Worm (Caenorhabditis elegans) whole organism, mixed stage, embryonic: ENCODE results near the gene C44C10.5.

Experiments
- M03D4.4 ChIP-seq: sonication (generic microtip); optimal IDR thresholded peaks from 2 replicates; lab custom pipeline; 2017; ENCODE audit warnings: mild to moderate bottlenecking, missing genetic modification characterization, missing compliant biosample characterization
- bed-3 ChIP-seq: fragments of 200-800 bp; sonication (Bioruptor generic); optimal IDR thresholded peaks from 3 replicates; lab custom pipeline; 2018; ENCODE audit warnings: mild to moderate bottlenecking, missing genetic modification characterization, moderate library complexity, missing compliant biosample characterization
- blmp-1 ChIP-seq: fragments of 150-350 bp; optimal IDR thresholded peaks from 2 replicates; lab custom pipeline; 2014; ENCODE audit warnings: missing biosample characterization, missing genetic modification characterization
- ceh-39 ChIP-seq: fragments of 150-350 bp; optimal IDR thresholded peaks from 2 replicates; lab custom pipeline; 2014; ENCODE audit warnings: missing biosample characterization, missing genetic modification characterization
- ceh-43 ChIP-seq: fragments of 200-800 bp; sonication (Bioruptor generic); optimal IDR thresholded peaks from 2 replicates; lab custom pipeline; 2018; ENCODE audit warnings: mild to moderate bottlenecking, missing genetic modification characterization, moderate library complexity, missing compliant biosample characterization
- ceh-83 ChIP-seq: fragments of 200-800 bp; sonication (Bioruptor generic); optimal IDR thresholded peaks from 2 replicates; lab custom pipeline; 2018; ENCODE audit warnings: mild to moderate bottlenecking, missing genetic modification characterization, missing compliant biosample characterization
- ces-1 ChIP-seq: fragments of 150-350 bp; optimal IDR thresholded peaks from 2 replicates; lab custom pipeline; 2014; ENCODE audit warnings: missing biosample characterization, missing genetic modification reagents, missing genetic modification characterization
- cnd-1 ChIP-seq: fragments of 200-800 bp; sonication (Bioruptor generic); optimal IDR thresholded peaks from 2 replicates; lab custom pipeline; 2018; ENCODE audit warnings: mild to moderate bottlenecking, missing genetic modification characterization, missing compliant biosample characterization
- drap-1 ChIP-seq: fragments of 200-800 bp; sonication (Bioruptor generic); optimal IDR thresholded peaks from 3 replicates; lab custom pipeline; 2018; ENCODE audit warnings: mild to moderate bottlenecking, missing genetic modification characterization, missing compliant biosample characterization
- elt-1 ChIP-seq: sonication (generic microtip); optimal IDR thresholded peaks from 2 replicates; lab custom pipeline; 2017; ENCODE audit warnings: missing genetic modification characterization, mild to moderate bottlenecking, missing compliant biosample characterization, antibody characterized with exemption, moderate library complexity, borderline replicate concordance; ENCODE audit not compliant: insufficient read depth
- elt-3 ChIP-seq: fragments of 150-350 bp; optimal IDR thresholded peaks from 2 replicates; lab custom pipeline; 2014; ENCODE audit warnings: missing biosample characterization, missing genetic modification characterization
- flh-1 ChIP-seq: fragments of 200-800 bp; sonication (Bioruptor generic); optimal IDR thresholded peaks from 2 replicates; lab custom pipeline; 2018; ENCODE audit warnings: mild to moderate bottlenecking, missing genetic modification characterization, moderate library complexity, missing compliant biosample characterization
- ham-2 ChIP-seq: fragments of 200-800 bp; sonication (Bioruptor generic); optimal IDR thresholded peaks from 2 replicates; lab custom pipeline; 2018; ENCODE audit warnings: mild to moderate bottlenecking, missing genetic modification characterization, missing compliant biosample characterization
- hlh-1 ChIP-seq: fragments of 150-350 bp; optimal IDR thresholded peaks from 2 replicates; lab custom pipeline; 2014; ENCODE audit warnings: missing biosample characterization, missing genetic modification reagents, missing genetic modification characterization
- lin-13 ChIP-seq: fragments of 150-350 bp; optimal IDR thresholded peaks from 2 replicates; lab custom pipeline; 2014; ENCODE audit warnings: missing biosample characterization, missing genetic modification characterization
- lin-32 ChIP-seq: fragments of 200-800 bp; sonication (Bioruptor generic); optimal IDR thresholded peaks from 2 replicates; lab custom pipeline; 2018; ENCODE audit warnings: mild to moderate bottlenecking, missing genetic modification characterization, missing compliant biosample characterization
- lsy-2 ChIP-seq: fragments of 150-350 bp; optimal IDR thresholded peaks from 2 replicates; lab custom pipeline; 2014; ENCODE audit warnings: missing biosample characterization, missing genetic modification characterization
- mab-5 ChIP-seq: fragments of 150-350 bp; optimal IDR thresholded peaks from 2 replicates; lab custom pipeline; 2014; ENCODE audit warnings: missing biosample characterization, missing genetic modification characterization
- mep-1 ChIP-seq: fragments of 150-350 bp; optimal IDR thresholded peaks from 2 replicates; lab custom pipeline; 2017; ENCODE audit warnings: missing biosample characterization, missing genetic modification reagents, missing genetic modification characterization, inconsistent platforms
- mls-2 ChIP-seq: sonication (generic microtip); optimal IDR thresholded peaks from 2 replicates; lab custom pipeline; 2016; ENCODE audit warnings: mild to moderate bottlenecking, missing genetic modification characterization, moderate library complexity, missing compliant biosample characterization
- nhr-12 ChIP-seq: fragments of 150-350 bp; optimal IDR thresholded peaks from 2 replicates; lab custom pipeline; 2014; ENCODE audit warnings: missing biosample characterization, missing genetic modification characterization
- nhr-2 ChIP-seq: fragments of 150-350 bp; optimal IDR thresholded peaks from 2 replicates; lab custom pipeline; 2014; ENCODE audit warnings: missing biosample characterization, missing genetic modification characterization
- nhr-237 ChIP-seq: fragments of 150-350 bp; optimal IDR thresholded peaks from 2 replicates; lab custom pipeline; 2014; ENCODE audit warnings: missing biosample characterization, missing genetic modification characterization
- nhr-28 ChIP-seq: fragments of 150-350 bp; optimal IDR thresholded peaks from 2 replicates; lab custom pipeline; 2014; ENCODE audit warnings: missing biosample characterization, missing genetic modification characterization
- nhr-76 ChIP-seq: sonication (generic microtip); optimal IDR thresholded peaks from 2 replicates; lab custom pipeline; 2017; ENCODE audit warnings: missing biosample characterization, missing genetic modification characterization
- pha-4 ChIP-seq: fragments of 150-350 bp; optimal IDR thresholded peaks from 2 replicates; lab custom pipeline; 2018; ENCODE audit warnings: missing biosample characterization, missing genetic modification reagents, missing genetic modification characterization
- sem-2 ChIP-seq: fragments of 200-800 bp; sonication (Bioruptor generic); optimal IDR thresholded peaks from 2 replicates; lab custom pipeline; 2018; ENCODE audit warnings: mild to moderate bottlenecking, missing genetic modification characterization, missing compliant biosample characterization
- snpc-4 ChIP-seq: fragments of 150-350 bp; optimal IDR thresholded peaks from 2 replicates; lab custom pipeline; 2014; ENCODE audit warnings: missing biosample characterization, missing genetic modification characterization
- sptf-1 ChIP-seq: sonication (generic microtip); optimal IDR thresholded peaks from 2 replicates; lab custom pipeline; 2017; ENCODE audit warnings: mild to moderate bottlenecking, missing genetic modification characterization, moderate library complexity, missing compliant biosample characterization
- tbx-8 ChIP-seq: fragments of 200-800 bp; sonication (Bioruptor generic); optimal IDR thresholded peaks from 2 replicates; lab custom pipeline; 2018; ENCODE audit warnings: mild to moderate bottlenecking, missing genetic modification characterization, moderate library complexity, missing compliant biosample characterization
- unc-120 ChIP-seq: sonication (generic microtip); optimal IDR thresholded peaks from 2 replicates; lab custom pipeline; 2017; ENCODE audit warnings: missing genetic modification characterization, missing compliant biosample characterization; ENCODE audit not compliant: poor library complexity, severe bottlenecking
- unc-39 ChIP-seq: fragments of 150-350 bp; optimal IDR thresholded peaks from 2 replicates; lab custom pipeline; 2014; ENCODE audit warnings: missing biosample characterization, missing genetic modification characterization
- unc-62 ChIP-seq: fragments of 150-350 bp; optimal IDR thresholded peaks from 2 replicates; lab custom pipeline; 2014; ENCODE audit warnings: missing biosample characterization, missing genetic modification reagents, missing genetic modification characterization
- zip-8 ChIP-seq: fragments of 150-350 bp; optimal IDR thresholded peaks from 2 replicates; lab custom pipeline; 2014; ENCODE audit warnings: missing biosample characterization, missing genetic modification characterization
- ztf-11 ChIP-seq: fragments of 150-350 bp; optimal IDR thresholded peaks from 2 replicates; lab custom pipeline; 2014; ENCODE audit warnings: missing biosample characterization, missing genetic modification characterization

C44C10.5 gene

DNA sequence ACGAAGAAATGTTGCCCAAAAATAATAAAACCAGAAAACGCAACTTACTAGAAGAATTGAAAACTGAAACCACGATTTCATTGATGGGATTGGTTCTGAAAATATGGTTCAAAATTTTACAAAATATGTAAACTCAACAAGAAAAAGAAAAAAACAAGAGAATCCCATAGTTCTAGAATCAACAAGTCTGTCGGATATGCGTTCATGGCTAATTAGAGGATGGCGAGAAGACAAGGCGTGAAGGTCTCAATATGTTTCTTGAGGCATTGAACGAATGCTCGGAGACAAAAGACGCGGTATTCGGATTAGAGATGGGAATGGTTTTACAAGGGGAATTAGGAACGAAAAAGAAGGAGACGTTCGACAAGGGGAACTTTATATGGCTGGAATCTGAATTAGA lies 39.6 kb upstream of the C44C10.5 start, which contains the start of gene cutl-11:
Gene cutl-11, minus strand, starts transcription at position 101 of the 400 bp plus-strand sequence.
- TF ChIP-seq nhr-76 (tag; lab: Kevin White, UChicago) (no peak), elt-3 (tag; lab: Kevin White, UChicago) (no peak), snpc-4 (tag; lab: Kevin White, UChicago) (no peak), tbx-8 (GFP tag; lab: Kevin White, UChicago) (no peak), nhr-237 (tag; lab: Kevin White, UChicago) (no peak), sptf-1 (tag; lab: Kevin White, UChicago) (no peak)

DNA sequence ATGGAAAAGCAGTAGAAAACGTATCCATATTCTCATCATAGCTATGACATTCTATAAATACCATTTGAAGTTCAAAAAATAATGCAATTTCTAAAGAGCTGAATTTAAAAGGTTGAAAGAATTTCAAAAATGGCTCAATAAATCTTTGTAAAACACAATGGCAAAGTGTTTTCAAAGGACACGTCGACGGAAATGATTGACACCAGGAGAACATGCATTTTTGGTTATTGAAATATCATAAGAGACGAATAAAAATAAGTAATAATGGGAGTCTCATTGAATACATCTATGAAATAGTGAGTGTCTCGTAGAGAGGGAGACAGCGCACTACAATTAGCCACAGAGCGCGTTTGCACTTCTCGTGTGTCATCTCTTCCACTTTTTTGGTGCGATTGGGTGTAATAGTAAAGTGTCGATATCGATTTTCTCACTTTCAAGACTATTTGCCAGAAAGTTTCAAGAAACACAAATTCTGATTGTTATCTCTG lies 33.8 kb upstream of the C44C10.5 start, which contains the start of gene T04F8.2:
Gene T04F8.2, minus strand, starts transcription at position 51 of the 488 bp plus-strand sequence.
- TF ChIP-seq nhr-2 (tag; lab: Kevin White, UChicago) (no peak), pha-4 (tag; lab: Kevin White, UChicago) (peak; percentile 63), unc-39 (no peak), nhr-28 (tag; lab: Kevin White, UChicago) (peak; percentile 56), ceh-39 (peak; percentile 60), drap-1 (GFP tag; lab: Kevin White, UChicago) (no peak), ham-2 (GFP tag; lab: Kevin White, UChicago) (no peak), ztf-11 (tag; lab: Kevin White, UChicago) (no peak), lin-13 (tag; lab: Kevin White, UChicago) (peak; percentile 47), nhr-237 (tag; lab: Kevin White, UChicago) (no peak), tbx-8 (GFP tag; lab: Kevin White, UChicago) (no peak), sem-2 (GFP tag; lab: Kevin White, UChicago) (no peak), zip-8 (tag; lab: Kevin White, UChicago) (no peak), ces-1 (GFP tag; lab: Kevin White, UChicago) (peak; percentile 53), unc-62 (GFP tag; lab: Kevin White, UChicago) (peak; percentile 8), nhr-76 (tag; lab: Kevin White, UChicago) (no peak), bed-3 (GFP tag; lab: Kevin White, UChicago) (no peak), hlh-1 (tag; lab: Kevin White, UChicago) (peak; percentile 28), lin-32 (GFP tag; lab: Kevin White, UChicago) (no peak), lsy-2 (tag; lab: Kevin White, UChicago) (no peak), mep-1 (tag; lab: Kevin White, UChicago) (peak; percentile 64), blmp-1 (no peak), snpc-4 (tag; lab: Kevin White, UChicago) (no peak), M03D4.4 (tag; lab: Kevin White, UChicago) (no peak), mab-5 (tag; lab: Kevin White, UChicago) (no peak), flh-1 (GFP tag; lab: Kevin White, UChicago) (no peak), ceh-43 (GFP tag; lab: Kevin White, UChicago) (no peak), elt-1 (no peak), unc-120 (tag; lab: Kevin White, UChicago) (peak; percentile 78), elt-3 (tag; lab: Kevin White, UChicago) (no peak), cnd-1 (no peak), mls-2 (tag; lab: Kevin White, UChicago) (no peak), nhr-12 (tag; lab: Kevin White, UChicago) (no peak), sptf-1 (tag; lab: Kevin White, UChicago) (peak; percentile 24), ceh-83 (GFP tag; lab: Kevin White, UChicago) (peak; percentile 22)

DNA sequence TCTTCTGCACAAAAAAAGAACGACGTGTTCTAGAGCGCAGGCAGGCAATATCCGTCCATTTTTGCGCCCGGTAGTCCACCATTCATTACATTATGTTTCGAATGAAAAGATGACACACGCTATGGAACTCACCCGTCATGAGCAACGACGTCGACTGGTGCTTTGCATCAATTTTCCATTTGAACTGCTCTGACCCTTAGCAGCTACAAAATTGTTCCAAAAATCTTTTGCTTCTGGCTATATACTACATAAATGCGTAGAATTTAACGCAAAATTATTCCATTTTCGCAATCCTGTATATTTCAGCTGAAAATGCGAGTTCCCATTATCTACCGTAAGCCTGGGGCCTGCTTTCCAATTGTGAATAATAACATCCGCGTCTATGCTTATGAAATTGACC lies 32.0 kb upstream of the C44C10.5 start, which contains the start of gene T04F8.3:
Gene T04F8.3, plus strand, starts transcription at position 301 of the 400 bp plus-strand sequence.
- TF ChIP-seq sptf-1 (tag; lab: Kevin White, UChicago) (no peak), mep-1 (tag; lab: Kevin White, UChicago) (no peak), ztf-11 (tag; lab: Kevin White, UChicago) (no peak), elt-1 (no peak), drap-1 (GFP tag; lab: Kevin White, UChicago) (no peak), ham-2 (GFP tag; lab: Kevin White, UChicago) (no peak), elt-3 (tag; lab: Kevin White, UChicago) (no peak), pha-4 (tag; lab: Kevin White, UChicago) (no peak), nhr-12 (tag; lab: Kevin White, UChicago) (no peak), mab-5 (tag; lab: Kevin White, UChicago) (no peak), nhr-237 (tag; lab: Kevin White, UChicago) (no peak), sem-2 (GFP tag; lab: Kevin White, UChicago) (no peak), ceh-83 (GFP tag; lab: Kevin White, UChicago) (no peak)
